Fruit fly (Drosophila melanogaster) whole organism, wandering third instar larva: ENCODE results near the gene CG3088.

Experiments
- Abd-B ChIP-seq: fragments of >200 bp; optimal IDR thresholded peaks from 2 replicates; lab custom pipeline; 2017; ENCODE audit warnings: missing biosample characterization, missing genetic modification characterization
- CG32264 ChIP-seq: fragments of 200-800 bp; sonication (Bioruptor generic); optimal IDR thresholded peaks from 2 replicates; lab custom pipeline; 2016; ENCODE audit warnings: missing biosample characterization, missing genetic modification characterization
- CG9705 ChIP-seq: fragments of 200-800 bp; sonication (Bioruptor generic); optimal IDR thresholded peaks from 2 replicates; lab custom pipeline; 2018; ENCODE audit warnings: missing biosample characterization, mild to moderate bottlenecking, missing genetic modification characterization
- CrebA ChIP-seq: fragments of 200-800 bp; sonication (Bioruptor generic); optimal IDR thresholded peaks from 2 replicates; lab custom pipeline; 2016; ENCODE audit warnings: missing biosample characterization, mild to moderate bottlenecking, missing genetic modification characterization, borderline replicate concordance
- Dif ChIP-seq: fragments of 200-275, 200-300 bp; sonication (Bioruptor generic); optimal IDR thresholded peaks from 2 replicates; lab custom pipeline; 2018; ENCODE audit warnings: missing biosample characterization, missing genetic modification characterization; ENCODE audit not compliant: partially characterized antibody
- GATAd ChIP-seq: sonication (Bioruptor generic); optimal IDR thresholded peaks from 2 replicates; lab custom pipeline; 2016; ENCODE audit warnings: missing biosample characterization, missing genetic modification characterization
- Hnf4 ChIP-seq: fragments of 200-800 bp; sonication (Bioruptor generic); optimal IDR thresholded peaks from 2 replicates; lab custom pipeline; 2016; ENCODE audit warnings: missing biosample characterization, mild to moderate bottlenecking, missing genetic modification characterization
- Hr78 ChIP-seq: fragments of >200 bp; optimal IDR thresholded peaks from 2 replicates; lab custom pipeline; 2017; ENCODE audit warnings: missing biosample characterization, missing genetic modification characterization
- Hr83 ChIP-seq: fragments of 200-300 bp; sonication (Bioruptor generic); optimal IDR thresholded peaks from 2 replicates; lab custom pipeline; 2016; ENCODE audit warnings: missing biosample characterization, mild to moderate bottlenecking, missing genetic modification characterization, moderate library complexity; ENCODE audit not compliant: poor library complexity, severe bottlenecking
- Mio ChIP-seq: sonication (Bioruptor generic); optimal IDR thresholded peaks from 2 replicates; lab custom pipeline; 2016; ENCODE audit warnings: missing biosample characterization, missing genetic modification characterization
- N ChIP-seq: fragments of >200 bp; optimal IDR thresholded peaks from 2 replicates; lab custom pipeline; 2018; ENCODE audit warnings: missing biosample characterization, missing external identifiers, missing genetic modification characterization
- OdsH ChIP-seq: fragments of 200-800 bp; sonication (Bioruptor generic); optimal IDR thresholded peaks from 2 replicates; lab custom pipeline; 2016; ENCODE audit warnings: missing biosample characterization, mild to moderate bottlenecking, missing genetic modification characterization
- Rel ChIP-seq, 2 experiments: fragments of 200-800 bp; sonication (Bioruptor generic) in 1 of 2; optimal IDR thresholded peaks; 2 replicates in 1 of 2; 3 replicates in 1 of 2; lab custom pipeline; 2016 to 2019; ENCODE audit warnings: mild to moderate bottlenecking in 2 of 2, missing biosample characterization in 2 of 2, missing genetic modification characterization in 2 of 2, moderate library complexity in 1 of 2
- Sp1 ChIP-seq: fragments of 200-800 bp; sonication (Bioruptor generic); optimal IDR thresholded peaks from 3 replicates; lab custom pipeline; 2019; ENCODE audit warnings: missing biosample characterization, mild to moderate bottlenecking, missing genetic modification characterization, moderate library complexity
- Vsx2 ChIP-seq: fragments of 200-300, 225-300 bp; sonication (Bioruptor generic); optimal IDR thresholded peaks from 2 replicates; lab custom pipeline; 2018; ENCODE audit warnings: missing biosample characterization, missing genetic modification characterization; ENCODE audit not compliant: partially characterized antibody
- br ChIP-seq: fragments of 200-800 bp; sonication (Bioruptor generic); optimal IDR thresholded peaks from 2 replicates; lab custom pipeline; 2016; ENCODE audit warnings: missing biosample characterization, missing genetic modification characterization
- brk ChIP-seq: fragments of 200-800 bp; sonication (Bioruptor generic); optimal IDR thresholded peaks from 2 replicates; lab custom pipeline; 2016; ENCODE audit warnings: missing biosample characterization, mild to moderate bottlenecking, missing genetic modification characterization
- dl ChIP-seq, 2 experiments: fragments of 175-275, 200-275 bp in 1 of 2; fragments of 200-275 bp in 1 of 2; sonication (Bioruptor generic); optimal IDR thresholded peaks; lab custom pipeline; 2018; ENCODE audit warnings: mild to moderate bottlenecking in 2 of 2, missing biosample characterization in 2 of 2, missing genetic modification characterization in 2 of 2, moderate library complexity in 2 of 2; ENCODE audit not compliant: partially characterized antibody in 2 of 2, insufficient read depth in 1 of 2
- dsf ChIP-seq: sonication (Bioruptor generic); optimal IDR thresholded peaks from 2 replicates; lab custom pipeline; 2016; ENCODE audit warnings: missing biosample characterization, missing genetic modification characterization, borderline replicate concordance
- ey ChIP-seq: fragments of 200-800 bp; sonication (Bioruptor generic); optimal IDR thresholded peaks from 2 replicates; lab custom pipeline; 2016; ENCODE audit warnings: missing biosample characterization, missing genetic modification characterization
- foxo ChIP-seq, 2 experiments: fragments of 200-800 bp; sonication (Bioruptor generic); optimal IDR thresholded peaks; 2 replicates in 1 of 2; 3 replicates in 1 of 2; lab custom pipeline; 2016 to 2017; ENCODE audit warnings: missing biosample characterization in 2 of 2, missing genetic modification characterization in 2 of 2
- fru ChIP-seq: fragments of 200-800 bp; sonication (Bioruptor generic); optimal IDR thresholded peaks from 3 replicates; lab custom pipeline; 2016; ENCODE audit warnings: missing biosample characterization, mild to moderate bottlenecking, missing genetic modification characterization
- h ChIP-seq: fragments of 200-800 bp; sonication (Bioruptor generic); optimal IDR thresholded peaks from 3 replicates; lab custom pipeline; 2016; ENCODE audit warnings: missing biosample characterization, mild to moderate bottlenecking, missing genetic modification characterization
- pan ChIP-seq: fragments of >200 bp; optimal IDR thresholded peaks from 2 replicates; lab custom pipeline; 2017
- psq ChIP-seq: fragments of 200-800 bp; sonication (Bioruptor generic); optimal IDR thresholded peaks from 3 replicates; lab custom pipeline; 2017; ENCODE audit warnings: missing biosample characterization, mild to moderate bottlenecking, missing genetic modification characterization, moderate library complexity
- rgr ChIP-seq: fragments of 200-800 bp; sonication (Bioruptor generic); optimal IDR thresholded peaks from 3 replicates; lab custom pipeline; 2016; ENCODE audit warnings: missing biosample characterization, mild to moderate bottlenecking, missing genetic modification characterization
- sv ChIP-seq: fragments of 200-800 bp; sonication (Bioruptor generic); optimal IDR thresholded peaks from 3 replicates; lab custom pipeline; 2016; ENCODE audit warnings: missing biosample characterization, missing genetic modification characterization
- usp ChIP-seq: fragments of >200 bp; optimal IDR thresholded peaks from 2 replicates; lab custom pipeline; 2017; ENCODE audit warnings: missing biosample characterization, missing genetic modification characterization

CG3088 gene

dm6 chr3L:9601225-9601624 lies at the start of gene CG3088, which contains the start of gene CG3306:
TSS of gene CG3088 (minus strand) at chr3L:9601325.
TSS of gene CG3306 (plus strand) at chr3L:9601523.
- no peak for TF ChIP-seq h (GFP tag; lab: Kevin White, UChicago)
- no peak for TF ChIP-seq fru (GFP tag; lab: Kevin White, UChicago)
- TF ChIP-seq GATAd (GFP tag; lab: Kevin White, UChicago) = no peak
- no peak for TF ChIP-seq pan (lab: Kevin White, UChicago)
- no peak for TF ChIP-seq Vsx2
- TF ChIP-seq dsf (GFP tag; lab: Kevin White, UChicago) = no peak

- TF ChIP-seq sv (GFP tag; lab: Kevin White, UChicago) = no peak
- no peak for TF ChIP-seq usp (GFP tag; lab: Kevin White, UChicago)
- no peak for TF ChIP-seq OdsH
- TF ChIP-seq N (GFP tag; lab: Kevin White, UChicago) = no peak
- TF ChIP-seq ey = no peak
- TF ChIP-seq h (GFP tag; lab: Kevin White, UChicago) = no peak
- no peak for TF ChIP-seq psq (GFP tag; lab: Kevin White, UChicago)
- TF ChIP-seq Sp1 (GFP tag; lab: Kevin White, UChicago) = no peak
- TF ChIP-seq Mio (GFP tag; lab: Kevin White, UChicago) = no peak
Measured at dm6 chr3L:9643762-9644161, 42.6 kb upstream of the CG3088 start, which contains the start of gene CNMaR. TSS of gene CNMaR (plus strand) at chr3L:9644109.

- TF ChIP-seq fru (GFP tag; lab: Kevin White, UChicago) (no peak), CG32264 (no peak), Hnf4 (GFP tag; lab: Kevin White, UChicago) (no peak), Dif (GFP tag; lab: Kevin White, UChicago) (no peak), N (GFP tag; lab: Kevin White, UChicago) (no peak)
- TF ChIP-seq, all 38 proteins: peak for 0
Measured at dm6 chr3L:9640713-9641112, 39.6 kb upstream of the CG3088 start, which contains the start of gene CG18180. TSS of gene CG18180 (plus strand) at chr3L:9641013.

- TF ChIP-seq GATAd (GFP tag; lab: Kevin White, UChicago) = no peak
- TF ChIP-seq sv (GFP tag; lab: Kevin White, UChicago) = no peak
- TF ChIP-seq Hr83 = no peak
- no peak for TF ChIP-seq Dif (GFP tag; lab: Kevin White, UChicago)
- TF ChIP-seq ey = no peak
- TF ChIP-seq N (GFP tag; lab: Kevin White, UChicago) = no peak
- no peak for TF ChIP-seq Sp1 (GFP tag; lab: Kevin White, UChicago)
- no peak for TF ChIP-seq rgr
- no peak for TF ChIP-seq fru (GFP tag; lab: Kevin White, UChicago)
- no peak for TF ChIP-seq br (GFP tag; lab: Kevin White, UChicago)
- TF ChIP-seq pan (lab: Kevin White, UChicago) = no peak
- no peak for TF ChIP-seq foxo (GFP tag; optimal IDR thresholded peaks at IDR 0.05; lab: Kevin White, UChicago)
- TF ChIP-seq CG9705 (GFP tag; lab: Kevin White, UChicago) = no peak
- no peak for TF ChIP-seq Hr78 (GFP tag; lab: Kevin White, UChicago)
- TF ChIP-seq Abd-B (GFP tag; lab: Kevin White, UChicago) = no peak
Measured at dm6 chr3L:9638971-9639370, 37.8 kb upstream of the CG3088 start, which contains the start of gene CG18179. TSS of gene CG18179 (plus strand) at chr3L:9639271.

dm6 chr3L:9637812-9638211 lies 36.7 kb upstream of the CG3088 start, which contains the start of gene CG8329:
TSS of gene CG8329 (plus strand) at chr3L:9638112.
- no peak for TF ChIP-seq sv (GFP tag; lab: Kevin White, UChicago)
- TF ChIP-seq Hnf4 (GFP tag; lab: Kevin White, UChicago) = no peak
- TF ChIP-seq fru (GFP tag; lab: Kevin White, UChicago) = no peak
- TF ChIP-seq rgr = no peak
- TF ChIP-seq GATAd (GFP tag; lab: Kevin White, UChicago) = no peak
- no peak for TF ChIP-seq dsf (GFP tag; lab: Kevin White, UChicago)
- no peak for TF ChIP-seq Dif (GFP tag; lab: Kevin White, UChicago)
- no peak for TF ChIP-seq CrebA (GFP tag; lab: Kevin White, UChicago)
- no peak for TF ChIP-seq foxo (GFP tag; optimal IDR thresholded peaks at IDR 0.05; lab: Kevin White, UChicago)
- TF ChIP-seq OdsH = no peak
- no peak for TF ChIP-seq brk (GFP tag; lab: Kevin White, UChicago)
- TF ChIP-seq dl (GFP tag; optimal IDR thresholded peaks at IDR 0.05; lab: Kevin White, UChicago; ENCODE audit: insufficient read depth in 1 of 2, partially characterized antibody in 2 of 2) = no peak
- TF ChIP-seq CG32264 = no peak
- TF ChIP-seq Rel (GFP tag; optimal IDR thresholded peaks at IDR 0.05; lab: Kevin White, UChicago) = no peak
- TF ChIP-seq Rel (tag; optimal IDR thresholded peaks at IDR 0.05; lab: Kevin White, UChicago) = no peak
- TF ChIP-seq Hr78 (GFP tag; lab: Kevin White, UChicago) = no peak
